Fruit fly (Drosophila melanogaster) whole organism, embryonic: ENCODE measurements around the gene CCDC53.

Experiments
- Atf-2 ChIP-seq: fragments of 200-800 bp; sonication (Bioruptor generic); optimal IDR thresholded peaks from 2 replicates; lab custom pipeline; 2016; ENCODE audit warnings: missing biosample characterization, missing genetic modification characterization
- CG10209 ChIP-seq: fragments of 200-800 bp; sonication (Bioruptor generic); optimal IDR thresholded peaks from 3 replicates; lab custom pipeline; 2017; ENCODE audit warnings: missing biosample characterization, mild to moderate bottlenecking, missing genetic modification characterization, missing genetic modification reagents
- CG11085 ChIP-seq: fragments of 200-800 bp; sonication (Bioruptor generic); IDR thresholded peaks from 2 replicates; pipeline ENCODE4 v1.3.6; 2022; ENCODE audit warnings: missing biosample characterization, missing genetic modification characterization
- CG14667 ChIP-seq: fragments of 200-800 bp; sonication (Bioruptor generic); IDR thresholded peaks from 2 replicates; pipeline ENCODE4 v1.3.6; 2022; ENCODE audit warnings: missing biosample characterization, missing genetic modification characterization
- CG1603 ChIP-seq: fragments of 200-800 bp; sonication (Bioruptor generic); optimal IDR thresholded peaks from 2 replicates; lab custom pipeline; 2019; ENCODE audit warnings: missing biosample characterization, mild to moderate bottlenecking, missing genetic modification characterization, moderate library complexity
- CG16815 ChIP-seq: fragments of 200-800 bp; sonication (Bioruptor generic); optimal IDR thresholded peaks from 3 replicates; lab custom pipeline; 2017; ENCODE audit warnings: missing biosample characterization, mild to moderate bottlenecking, missing genetic modification characterization
- CG16863 ChIP-seq: fragments of 200-800 bp; sonication (Bioruptor generic); optimal IDR thresholded peaks from 3 replicates; lab custom pipeline; 2016; ENCODE audit warnings: missing biosample characterization, missing genetic modification characterization
- CG1832 ChIP-seq: fragments of 200-800 bp; sonication (Bioruptor generic); optimal IDR thresholded peaks from 2 replicates; lab custom pipeline; 2017; ENCODE audit warnings: missing biosample characterization, mild to moderate bottlenecking, missing genetic modification characterization, inconsistent platforms
- CG31441 ChIP-seq: fragments of 200-800 bp; sonication (Bioruptor generic); IDR thresholded peaks from 2 replicates; pipeline ENCODE4 v1.3.6; 2022; ENCODE audit warnings: missing biosample characterization, missing genetic modification characterization
- CG3163 ChIP-seq: fragments of 200-800 bp; sonication (Bioruptor generic); optimal IDR thresholded peaks from 3 replicates; lab custom pipeline; 2016; ENCODE audit warnings: missing biosample characterization, missing genetic modification characterization
- CG34224 ChIP-seq: fragments of 200-800 bp; sonication (Bioruptor generic); IDR thresholded peaks from 3 replicates; pipeline ENCODE4 v1.3.6; 2022; ENCODE audit warnings: missing biosample characterization, missing genetic modification characterization; ENCODE audit not compliant: partially characterized antibody
- CG5180 ChIP-seq: fragments of 200-800 bp; sonication (Bioruptor generic); optimal IDR thresholded peaks from 3 replicates; lab custom pipeline; 2017; ENCODE audit warnings: missing biosample characterization, missing genetic modification characterization, mild to moderate bottlenecking, moderate library complexity, missing genetic modification reagents
- CG7928 ChIP-seq: fragments of 200-800 bp; sonication (Bioruptor generic); optimal IDR thresholded peaks from 2 replicates; lab custom pipeline; 2017; ENCODE audit warnings: missing biosample characterization, mild to moderate bottlenecking, missing genetic modification characterization
- CG8924 ChIP-seq: fragments of 200-800 bp; optimal IDR thresholded peaks from 3 replicates; lab custom pipeline; 2019; ENCODE audit warnings: missing biosample characterization, mild to moderate bottlenecking, missing genetic modification characterization, moderate library complexity
- CG9817 ChIP-seq: fragments of 200-800 bp; sonication (Bioruptor generic); optimal IDR thresholded peaks from 2 replicates; lab custom pipeline; 2018; ENCODE audit warnings: missing biosample characterization, mild to moderate bottlenecking, missing genetic modification characterization, moderate library complexity
- Dref ChIP-seq: fragments of 200-800 bp; sonication (Bioruptor generic); IDR thresholded peaks from 2 replicates; pipeline ENCODE4 v1.3.6; 2022; ENCODE audit warnings: missing biosample characterization, missing genetic modification characterization
- E2f2 ChIP-seq: fragments of 200-800 bp; sonication (Bioruptor generic); IDR thresholded peaks from 2 replicates; pipeline ENCODE4 v1.3.6; 2022; ENCODE audit warnings: missing biosample characterization, missing genetic modification characterization
- Ets65A ChIP-seq: fragments of 200-800 bp; sonication (Bioruptor generic); peaks from one replicate; lab custom pipeline; 2016; ENCODE audit warnings: missing biosample characterization, missing genetic modification characterization
- Ets97D ChIP-seq: fragments of 200-800 bp; sonication (Bioruptor generic); optimal IDR thresholded peaks from 3 replicates; lab custom pipeline; 2016; ENCODE audit warnings: missing biosample characterization, missing genetic modification characterization
- HLH3B ChIP-seq: fragments of 200-800 bp; sonication (Bioruptor generic); IDR thresholded peaks from 2 replicates; pipeline ENCODE4 v1.3.6; 2022; ENCODE audit warnings: missing biosample characterization, missing genetic modification characterization
- HmgZ ChIP-seq: fragments of 200-800 bp; sonication (Bioruptor generic); optimal IDR thresholded peaks from 2 replicates; lab custom pipeline; 2018; ENCODE audit warnings: missing biosample characterization, mild to moderate bottlenecking, missing genetic modification characterization
- MTF-1 ChIP-seq: fragments of 200-800 bp; sonication (Bioruptor generic); optimal IDR thresholded peaks from 2 replicates; lab custom pipeline; 2018; ENCODE audit warnings: missing biosample characterization, mild to moderate bottlenecking, missing genetic modification characterization, borderline replicate concordance
- Meics ChIP-seq: fragments of 200-800 bp; sonication (Bioruptor generic); optimal IDR thresholded peaks from 2 replicates; lab custom pipeline; 2017; ENCODE audit warnings: missing biosample characterization, mild to moderate bottlenecking, missing genetic modification characterization
- NK7.1 ChIP-seq: fragments of 200-800 bp; sonication (Bioruptor generic); optimal IDR thresholded peaks from 3 replicates; lab custom pipeline; 2016; ENCODE audit warnings: missing biosample characterization, missing genetic modification characterization
- Neu2 ChIP-seq: fragments of 200-800 bp; sonication (Bioruptor generic); optimal IDR thresholded peaks from 3 replicates; lab custom pipeline; 2016; ENCODE audit warnings: missing biosample characterization, missing genetic modification characterization, borderline replicate concordance
- Nf-YA ChIP-seq: fragments of 200-800 bp; sonication (Bioruptor generic); IDR thresholded peaks from 2 replicates; pipeline ENCODE4 v1.3.6; 2022; ENCODE audit warnings: missing biosample characterization, missing genetic modification characterization
- Nf-YB ChIP-seq: fragments of 200-800 bp; sonication (Bioruptor generic); optimal IDR thresholded peaks from 3 replicates; lab custom pipeline; 2019; ENCODE audit warnings: missing biosample characterization, mild to moderate bottlenecking, missing genetic modification characterization, moderate library complexity
- Ptx1 ChIP-seq: fragments of 200-800 bp; sonication (Bioruptor generic); IDR thresholded peaks from 2 replicates; pipeline ENCODE4 v1.3.6; 2022; ENCODE audit warnings: missing biosample characterization, missing genetic modification characterization
- ap ChIP-seq: fragments of 200-800 bp; sonication (Bioruptor generic); IDR thresholded peaks from 2 replicates; pipeline ENCODE4 v1.3.6; 2022; ENCODE audit warnings: missing biosample characterization, missing genetic modification characterization
- bab2 ChIP-seq: fragments of 200-800 bp; sonication (Bioruptor generic); optimal IDR thresholded peaks from 2 replicates; lab custom pipeline; 2016; ENCODE audit warnings: missing biosample characterization, missing genetic modification characterization
- bbx ChIP-seq: fragments of 200-800 bp; sonication (Bioruptor generic); IDR thresholded peaks from 2 replicates; pipeline ENCODE4 v1.3.6; 2022; ENCODE audit warnings: missing biosample characterization, missing genetic modification characterization; ENCODE audit not compliant: partially characterized antibody
- bigmax ChIP-seq: fragments of 200-800 bp; sonication (Bioruptor generic); optimal IDR thresholded peaks from 2 replicates; lab custom pipeline; 2018; ENCODE audit warnings: missing biosample characterization, mild to moderate bottlenecking, missing genetic modification characterization
- bowl ChIP-seq: fragments of 200-800 bp; sonication (Bioruptor generic); IDR thresholded peaks from 2 replicates; pipeline ENCODE4 v1.3.6; 2022; ENCODE audit warnings: missing biosample characterization, missing genetic modification characterization
- crol ChIP-seq: fragments of 200-800 bp; sonication (Bioruptor generic); IDR thresholded peaks from 2 replicates; pipeline ENCODE4 v1.3.6; 2022; ENCODE audit warnings: missing biosample characterization, missing genetic modification characterization
- crp ChIP-seq, 2 experiments: fragments of 200-800 bp; sonication (Bioruptor generic); optimal IDR thresholded peaks; 2 replicates in 1 of 2; 3 replicates in 1 of 2; lab custom pipeline; 2017; ENCODE audit warnings: missing biosample characterization in 2 of 2, missing genetic modification characterization in 2 of 2, mild to moderate bottlenecking in 1 of 2, moderate library complexity in 1 of 2
- danr ChIP-seq: fragments of 200-800 bp; sonication (Bioruptor generic); IDR thresholded peaks from 2 replicates; pipeline ENCODE4 v1.3.6; 2022; ENCODE audit warnings: missing biosample characterization, missing genetic modification characterization
- esg ChIP-seq: fragments of 200-800 bp; sonication (Bioruptor generic); conservative IDR thresholded peaks from 2 replicates; pipeline ENCODE4 v1.3.6; 2022; ENCODE audit warnings: missing biosample characterization, missing genetic modification characterization
- eve ChIP-seq, 2 experiments: fragments of >200 bp; optimal IDR thresholded peaks; 2 replicates each; lab custom pipeline; 2017; ENCODE audit warnings: missing biosample characterization in 2 of 2, missing genetic modification characterization in 2 of 2
- eyg ChIP-seq: fragments of 200-800 bp; sonication (Bioruptor generic); optimal IDR thresholded peaks from 3 replicates; lab custom pipeline; 2016; ENCODE audit warnings: missing biosample characterization, missing genetic modification characterization
- gfzf ChIP-seq: fragments of 200-800 bp; sonication (Bioruptor generic); optimal IDR thresholded peaks from 2 replicates; lab custom pipeline; 2016; ENCODE audit warnings: missing biosample characterization, mild to moderate bottlenecking, missing genetic modification characterization, moderate library complexity
- her ChIP-seq: fragments of 200-800 bp; sonication (Bioruptor generic); optimal IDR thresholded peaks from 2 replicates; lab custom pipeline; 2016; ENCODE audit warnings: missing biosample characterization, missing genetic modification characterization
- lmd ChIP-seq: fragments of 200-800 bp; sonication (Bioruptor generic); IDR thresholded peaks from 2 replicates; pipeline ENCODE4 v1.3.6; 2022; ENCODE audit warnings: missing biosample characterization, missing genetic modification characterization
- seq ChIP-seq: fragments of 200-800 bp; sonication (Bioruptor generic); IDR thresholded peaks from 2 replicates; pipeline ENCODE4 v1.3.6; 2022; ENCODE audit warnings: missing biosample characterization, missing genetic modification characterization
- shn ChIP-seq: fragments of 200-800 bp; sonication (Bioruptor generic); optimal IDR thresholded peaks from 3 replicates; lab custom pipeline; 2016; ENCODE audit warnings: missing biosample characterization, missing genetic modification characterization
- slou ChIP-seq: fragments of 200-800 bp; sonication (Bioruptor generic); optimal IDR thresholded peaks from 3 replicates; lab custom pipeline; 2016; ENCODE audit warnings: missing biosample characterization, missing genetic modification characterization
- slp2 ChIP-seq: fragments of 200-800 bp; sonication (Bioruptor generic); optimal IDR thresholded peaks from 2 replicates; lab custom pipeline; 2016; ENCODE audit warnings: missing biosample characterization, missing genetic modification characterization
- so ChIP-seq: fragments of 200-800 bp; sonication (Bioruptor generic); IDR thresholded peaks from 3 replicates; pipeline ENCODE4 v1.3.6; 2022; ENCODE audit warnings: missing biosample characterization, missing genetic modification characterization
- zen ChIP-seq: fragments of 200-800 bp; sonication (Bioruptor generic); optimal IDR thresholded peaks from 3 replicates; lab custom pipeline; 2018; ENCODE audit warnings: missing biosample characterization, mild to moderate bottlenecking, missing genetic modification characterization, moderate library complexity
- zen2 ChIP-seq: fragments of 200-800 bp; sonication (Bioruptor generic); IDR thresholded peaks from 3 replicates; pipeline ENCODE4 v1.3.6; 2022; ENCODE audit warnings: missing biosample characterization, missing genetic modification characterization; ENCODE audit not compliant: partially characterized antibody

Gene CCDC53

dm6 chr2L:8071112-8071976 is 30.4 kb downstream of the CCDC53 start, which contains the start of gene poe (continued):
- no peak for TF ChIP-seq CG9817
- no peak for TF ChIP-seq CG16815
- 0 out of 2 replicates have a peak, but pooled peaks have one; percentile 38 for TF ChIP-seq bbx (GFP tag; lab: Robert Waterston, UW)
- TF ChIP-seq Nf-YA (GFP tag; lab: Robert Waterston, UW): no peak
- TF ChIP-seq Neu2 (GFP tag; lab: Kevin White, UChicago): no peak
- TF ChIP-seq CG3163 (GFP tag; lab: Kevin White, UChicago): no peak
- no peak for TF ChIP-seq eyg (GFP tag; lab: Kevin White, UChicago)
- TF ChIP-seq Dref: no peak
- TF ChIP-seq CG10209 (GFP tag; lab: Kevin White, UChicago): peak; percentile 51
- 0 out of 2 replicates have a peak, but pooled peaks have one; percentile 27 for TF ChIP-seq esg (GFP tag; lab: Robert Waterston, UW)
- peak; percentile 52 for TF ChIP-seq Nf-YB (GFP tag; lab: Kevin White, UChicago)
- TF ChIP-seq CG8924 (tag; lab: Kevin White, UChicago): peak; percentile 78
- peak; percentile 64 for TF ChIP-seq HmgZ (tag; lab: Kevin White, UChicago)
- no peak for TF ChIP-seq bowl (GFP tag; lab: Robert Waterston, UW)
- TF ChIP-seq CG5180 (GFP tag; lab: Kevin White, UChicago): no peak
- TF ChIP-seq Ptx1 (GFP tag; lab: Robert Waterston, UW): peak; percentile 74
- TF ChIP-seq CG1832 (GFP tag; lab: Kevin White, UChicago): no peak
- peak; percentile 20 for TF ChIP-seq Ets97D (GFP tag; lab: Kevin White, UChicago)
- no peak for TF ChIP-seq CG14667
- peak; percentile 23 for TF ChIP-seq MTF-1
- no peak for TF ChIP-seq Atf-2 (GFP tag; lab: Kevin White, UChicago)
- no peak for TF ChIP-seq CG1603 (tag; lab: Kevin White, UChicago)
- TF ChIP-seq slou (GFP tag; lab: Kevin White, UChicago): no peak
- no peak for TF ChIP-seq slp2 (GFP tag; lab: Kevin White, UChicago)
- TF ChIP-seq her (GFP tag; lab: Kevin White, UChicago): no peak
- TF ChIP-seq bab2 (GFP tag; lab: Kevin White, UChicago): no peak
- TF ChIP-seq crol (GFP tag; lab: Robert Waterston, UW): no peak
- no peak for TF ChIP-seq bigmax
- TF ChIP-seq crp (GFP tag; optimal IDR thresholded peaks at IDR 0.05; lab: Kevin White, UChicago): peak; percentile 75 to 93
- TF ChIP-seq eve (GFP tag; optimal IDR thresholded peaks at IDR 0.05; lab: Kevin White, UChicago): no peak
- peak; percentile 45 for TF ChIP-seq Ets65A (GFP tag; lab: Kevin White, UChicago)
- peak; percentile 85 for TF ChIP-seq CG7928 (GFP tag; lab: Kevin White, UChicago)
- no peak for TF ChIP-seq so (GFP tag; lab: Robert Waterston, UW)
- TF ChIP-seq Meics (GFP tag; lab: Kevin White, UChicago): no peak
- TF ChIP-seq zen (tag; lab: Kevin White, UChicago): peak; percentile 77
- no peak for TF ChIP-seq CG31441 (GFP tag; lab: Robert Waterston, UW)
- peak; percentile 22; the same call in 2 of the 3 replicates for TF ChIP-seq CG34224
- TF ChIP-seq gfzf: peak; percentile 81
- no peak for TF ChIP-seq seq (GFP tag; lab: Robert Waterston, UW)
- TF ChIP-seq CG16863: no peak
- peak; percentile 57 for TF ChIP-seq lmd (GFP tag; lab: Robert Waterston, UW)
- TF ChIP-seq danr (GFP tag; lab: Robert Waterston, UW): peak; percentile 10; the same call in 1 of the 2 replicates
- TF ChIP-seq shn: no peak
- 0 out of 2 replicates have a peak, but pooled peaks have one; percentile 44 for TF ChIP-seq HLH3B
- no peak for TF ChIP-seq zen2 (GFP tag; lab: Robert Waterston, UW)
- no peak; the same call in 1 of the 2 replicates for TF ChIP-seq E2f2 (GFP tag; lab: Robert Waterston, UW)
- no peak for TF ChIP-seq NK7.1 (GFP tag; lab: Kevin White, UChicago)
- peak; percentile 49; the same call in 1 of the 2 replicates for TF ChIP-seq CG11085
- TF ChIP-seq ap (GFP tag; lab: Robert Waterston, UW): no peak
